Worm (Caenorhabditis elegans) whole organism, L4 larva: ENCODE data around the gene sprr-2.

Experiments used
- F49E8.2 ChIP-seq: sonication (generic microtip); optimal IDR thresholded peaks from 2 replicates; lab custom pipeline; 2016; ENCODE audit warnings: missing compliant biosample characterization, mild to moderate bottlenecking, missing genetic modification characterization, borderline replicate concordance
- T20F7.1 ChIP-seq: fragments of 200-800 bp; sonication (Bioruptor generic); optimal IDR thresholded peaks from 2 replicates; lab custom pipeline; 2018; ENCODE audit warnings: mild to moderate bottlenecking, missing genetic modification characterization, missing compliant biosample characterization
- T26A8.4 ChIP-seq: fragments of 200-800 bp; sonication (Bioruptor generic); IDR thresholded peaks from 2 replicates; pipeline ENCODE4 v1.3.6; 2022; ENCODE audit warnings: missing genetic modification characterization, missing compliant biosample characterization
- arid-1 ChIP-seq: fragments of 200-800 bp; sonication (Bioruptor generic); conservative IDR thresholded peaks from 2 replicates; pipeline ENCODE4 v1.3.6; 2022; ENCODE audit warnings: missing genetic modification reagents, missing genetic modification characterization, missing compliant biosample characterization
- ceh-20 ChIP-seq: fragments of 200-800 bp; sonication (Bioruptor generic); IDR thresholded peaks from 2 replicates; pipeline ENCODE4 v1.3.6; 2022; ENCODE audit warnings: missing genetic modification reagents, missing genetic modification characterization, missing compliant biosample characterization
- ceh-32 ChIP-seq: sonication (generic microtip); optimal IDR thresholded peaks from 2 replicates; lab custom pipeline; 2016; ENCODE audit warnings: mild to moderate bottlenecking, missing genetic modification characterization, missing compliant biosample characterization; ENCODE audit not compliant: poor library complexity
- ctbp-1 ChIP-seq: fragments of 200-800 bp; sonication (Bioruptor generic); IDR thresholded peaks from 2 replicates; pipeline ENCODE4 v1.3.6; 2022; ENCODE audit warnings: missing genetic modification reagents, missing genetic modification characterization, missing compliant biosample characterization
- daf-19 ChIP-seq: fragments of 200-800 bp; sonication (Bioruptor generic); conservative IDR thresholded peaks from 2 replicates; pipeline ENCODE4 v1.3.6; 2022; ENCODE audit warnings: missing genetic modification characterization, missing compliant biosample characterization
- dmd-6 ChIP-seq: fragments of 200-800 bp; sonication (Bioruptor generic); IDR thresholded peaks from 2 replicates; pipeline ENCODE4 v1.3.6; 2022; ENCODE audit warnings: missing genetic modification reagents, missing genetic modification characterization, missing compliant biosample characterization
- dmd-9 ChIP-seq: fragments of 200-800 bp; sonication (Bioruptor generic); IDR thresholded peaks from 2 replicates; pipeline ENCODE4 v1.3.6; 2022; ENCODE audit warnings: missing genetic modification reagents, missing genetic modification characterization, missing compliant biosample characterization
- duxl-1 ChIP-seq: sonication (generic microtip); optimal IDR thresholded peaks from 2 replicates; lab custom pipeline; 2016; ENCODE audit warnings: mild to moderate bottlenecking, missing genetic modification characterization, moderate library complexity, missing compliant biosample characterization; ENCODE audit not compliant: poor library complexity
- dve-1 ChIP-seq: sonication (generic microtip); optimal IDR thresholded peaks from 2 replicates; lab custom pipeline; 2017; ENCODE audit warnings: antibody characterized with exemption, mild to moderate bottlenecking, missing genetic modification characterization, missing compliant biosample characterization; ENCODE audit not compliant: insufficient read depth
- egl-43 ChIP-seq: fragments of 200-800 bp; sonication (Bioruptor generic); IDR thresholded peaks from 2 replicates; pipeline ENCODE4 v1.3.6; 2022; ENCODE audit warnings: missing genetic modification reagents, missing genetic modification characterization, missing compliant biosample characterization
- fos-1 ChIP-seq: fragments of 150-350 bp; optimal IDR thresholded peaks from 2 replicates; lab custom pipeline; 2014; ENCODE audit warnings: missing biosample characterization, missing genetic modification characterization
- hlh-11 ChIP-seq: fragments of 200-800 bp; sonication (Bioruptor generic); optimal IDR thresholded peaks from 2 replicates; lab custom pipeline; 2018; ENCODE audit warnings: mild to moderate bottlenecking, missing genetic modification characterization, missing compliant biosample characterization
- hlh-30 ChIP-seq: sonication (generic microtip); optimal IDR thresholded peaks from 2 replicates; lab custom pipeline; 2017; ENCODE audit warnings: antibody characterized with exemption, mild to moderate bottlenecking, missing genetic modification characterization, missing compliant biosample characterization; ENCODE audit not compliant: insufficient read depth
- hmg-1.1 ChIP-seq: fragments of 200-800 bp; sonication (Bioruptor generic); IDR thresholded peaks from 2 replicates; pipeline ENCODE4 v1.3.6; 2022; ENCODE audit warnings: missing genetic modification reagents, missing genetic modification characterization, missing compliant biosample characterization
- lim-7 ChIP-seq: fragments of 200-800 bp; sonication (Bioruptor generic); IDR thresholded peaks from 2 replicates; pipeline ENCODE4 v1.3.6; 2022; ENCODE audit warnings: missing genetic modification characterization, missing compliant biosample characterization
- lin-1 ChIP-seq: fragments of 200-800 bp; sonication (Bioruptor generic); IDR thresholded peaks from 2 replicates; pipeline ENCODE4 v1.3.6; 2022; ENCODE audit warnings: missing genetic modification reagents, missing genetic modification characterization, missing compliant biosample characterization
- lin-13 ChIP-seq: fragments of 150-350 bp; optimal IDR thresholded peaks from 2 replicates; lab custom pipeline; 2014; ENCODE audit warnings: missing biosample characterization, missing genetic modification reagents, missing genetic modification characterization
- lin-29 ChIP-seq: fragments of 200-800 bp; sonication (Bioruptor generic); IDR thresholded peaks from 2 replicates; pipeline ENCODE4 v1.3.6; 2022; ENCODE audit warnings: missing genetic modification reagents, missing genetic modification characterization, missing compliant biosample characterization
- lir-3 ChIP-seq: sonication (generic microtip); optimal IDR thresholded peaks from 2 replicates; lab custom pipeline; 2016; ENCODE audit warnings: mild to moderate bottlenecking, missing genetic modification characterization, missing compliant biosample characterization
- mes-2 ChIP-seq: sonication (generic microtip); optimal IDR thresholded peaks from 2 replicates; lab custom pipeline; 2016; ENCODE audit warnings: missing genotype, mild to moderate bottlenecking, missing genetic modification characterization, missing compliant biosample characterization; ENCODE audit not compliant: poor library complexity, severe bottlenecking
- mxl-3 ChIP-seq: fragments of 200-800 bp; sonication (Bioruptor generic); optimal IDR thresholded peaks from 2 replicates; lab custom pipeline; 2018; ENCODE audit warnings: mild to moderate bottlenecking, missing genetic modification characterization, missing compliant biosample characterization
- nhr-102 ChIP-seq: sonication (generic microtip); optimal IDR thresholded peaks from 2 replicates; lab custom pipeline; 2016; ENCODE audit warnings: mild to moderate bottlenecking, missing genetic modification characterization, moderate library complexity, missing compliant biosample characterization
- nhr-11 ChIP-seq: fragments of 150-350 bp; optimal IDR thresholded peaks from 2 replicates; lab custom pipeline; 2014; ENCODE audit warnings: missing biosample characterization, missing genetic modification characterization
- nhr-237 ChIP-seq: sonication (generic microtip); optimal IDR thresholded peaks from 2 replicates; lab custom pipeline; 2017; ENCODE audit warnings: missing biosample characterization, missing genetic modification characterization
- nhr-25 ChIP-seq: sonication (generic microtip); optimal IDR thresholded peaks from 2 replicates; lab custom pipeline; 2017; ENCODE audit warnings: missing genetic modification characterization, mild to moderate bottlenecking, missing compliant biosample characterization, antibody characterized with exemption, moderate library complexity, borderline replicate concordance; ENCODE audit not compliant: insufficient read depth
- nhr-42 ChIP-seq: fragments of 200-800 bp; sonication (Bioruptor generic); IDR thresholded peaks from 2 replicates; pipeline ENCODE4 v1.3.6; 2022; ENCODE audit warnings: missing genetic modification characterization, missing compliant biosample characterization
- nhr-77 ChIP-seq: fragments of 150-350 bp; optimal IDR thresholded peaks from 2 replicates; lab custom pipeline; 2014; ENCODE audit warnings: missing biosample characterization, missing genetic modification characterization
- php-3 ChIP-seq: fragments of 200-800 bp; sonication (Bioruptor generic); IDR thresholded peaks from 2 replicates; pipeline ENCODE4 v1.3.6; 2022; ENCODE audit warnings: missing genetic modification reagents, missing genetic modification characterization, missing compliant biosample characterization
- pqm-1 ChIP-seq: sonication (generic microtip); optimal IDR thresholded peaks from 2 replicates; lab custom pipeline; 2017; ENCODE audit warnings: missing biosample characterization, missing genetic modification characterization
- rbr-2 ChIP-seq: sonication (generic microtip); optimal IDR thresholded peaks from 2 replicates; lab custom pipeline; 2016; ENCODE audit warnings: missing genotype, missing genetic modification characterization, missing compliant biosample characterization
- saeg-2 ChIP-seq: fragments of 200-800 bp; sonication (Bioruptor generic); IDR thresholded peaks from 2 replicates; pipeline ENCODE4 v1.3.6; 2022; ENCODE audit warnings: missing genetic modification reagents, missing genetic modification characterization, missing compliant biosample characterization
- set-16 ChIP-seq: fragments of 200-800 bp; sonication (Bioruptor generic); IDR thresholded peaks from 2 replicates; pipeline ENCODE4 v1.3.6; 2022; ENCODE audit warnings: missing genetic modification reagents, missing genetic modification characterization, missing compliant biosample characterization
- zfp-2 ChIP-seq: sonication (generic microtip); optimal IDR thresholded peaks from 2 replicates; lab custom pipeline; 2016; ENCODE audit warnings: mild to moderate bottlenecking, missing genetic modification characterization, missing compliant biosample characterization

sprr-2 gene

DNA sequence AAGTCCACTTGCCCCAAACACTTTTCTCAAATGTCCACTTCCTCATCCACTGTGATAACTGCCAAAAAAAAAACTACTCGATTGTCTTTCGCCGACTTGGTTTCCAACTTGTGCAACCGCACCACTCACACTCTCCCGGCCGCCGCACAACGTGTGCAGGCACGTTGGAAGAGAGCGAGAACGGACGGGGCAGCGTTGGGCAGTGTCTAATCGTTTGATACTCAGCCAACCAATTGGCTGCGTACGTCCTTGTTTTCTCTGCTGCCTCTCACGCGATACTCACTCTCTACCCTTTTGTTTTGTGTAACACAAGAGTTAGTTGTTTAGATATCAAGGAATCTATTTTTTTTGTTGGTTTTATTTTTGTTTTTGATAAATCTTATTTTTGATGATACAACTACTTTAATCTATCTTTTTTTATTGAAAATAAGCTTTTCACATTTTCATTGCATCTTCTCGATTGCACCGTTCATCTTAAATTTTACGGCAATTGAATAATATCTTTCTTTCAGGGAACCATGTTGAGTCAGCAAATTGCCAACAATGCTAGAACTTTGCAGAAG is 39.6 kb upstream of the sprr-2 start, which contains the start of gene sucl-1 (continued):
- TF ChIP-seq hmg-1.1 (GFP tag; lab: Robert Waterston, UW) (peak; percentile 91), lir-3 (tag; lab: Kevin White, UChicago) (peak; percentile 17), lin-29 (GFP tag; lab: Robert Waterston, UW) (no peak), zfp-2 (tag; lab: Kevin White, UChicago) (no peak), lin-1 (peak; percentile 83), fos-1 (tag; lab: Kevin White, UChicago) (no peak), dve-1 (tag; lab: Kevin White, UChicago) (peak; percentile 93), ceh-32 (peak; percentile 7), rbr-2 (tag; lab: Kevin White, UChicago) (peak; percentile 91), lim-7 (GFP tag; lab: Robert Waterston, UW) (0 out of 2 replicates have a peak, but pooled peaks have one; percentile 46), arid-1 (GFP tag; lab: Robert Waterston, UW) (0 out of 2 replicates have a peak, but pooled peaks have one; percentile 43), hlh-11 (tag; lab: Kevin White, UChicago) (peak; percentile 94), daf-19 (GFP tag; lab: Robert Waterston, UW) (no peak), nhr-102 (tag; lab: Kevin White, UChicago) (peak; percentile 69), nhr-77 (peak; percentile 61), ctbp-1 (GFP tag; lab: Robert Waterston, UW) (peak; percentile 80), egl-43 (GFP tag; lab: Robert Waterston, UW) (peak; percentile 83), T20F7.1 (GFP tag; lab: Kevin White, UChicago) (peak; percentile 79), nhr-237 (tag; lab: Kevin White, UChicago) (peak; percentile 11), saeg-2 (GFP tag; lab: Robert Waterston, UW) (no peak), mes-2 (tag; lab: Kevin White, UChicago) (peak; percentile 84), hlh-30 (peak; percentile 83), dmd-9 (GFP tag; lab: Robert Waterston, UW) (no peak), lin-13 (GFP tag; lab: Kevin White, UChicago) (peak; percentile 91), nhr-25 (tag; lab: Kevin White, UChicago) (peak; percentile 85), ceh-20 (GFP tag; lab: Robert Waterston, UW) (peak; percentile 45; the same call in 1 of the 2 replicates), nhr-11 (tag; lab: Kevin White, UChicago) (peak; percentile 86), dmd-6 (peak; percentile 87), mxl-3 (GFP tag; lab: Kevin White, UChicago) (peak; percentile 100)

DNA sequence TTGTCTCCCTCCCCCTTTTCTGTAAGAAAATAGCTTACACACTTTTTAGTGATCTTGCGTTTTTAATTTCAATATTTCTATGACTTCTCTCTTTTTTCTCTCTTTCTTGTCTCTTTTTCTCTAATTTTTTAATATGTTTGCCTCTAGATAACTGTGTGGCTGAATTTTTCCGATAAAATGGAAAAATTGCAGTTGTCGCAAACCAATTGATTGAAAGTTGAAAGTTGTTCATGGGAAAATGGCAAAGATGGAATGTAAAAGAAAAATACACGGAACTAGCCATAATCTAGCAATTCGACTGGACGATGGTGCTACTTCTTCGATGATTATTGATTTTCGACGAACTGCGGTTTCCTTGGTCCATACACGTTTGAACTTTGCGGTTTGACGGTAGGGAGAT is 37.4 kb upstream of the sprr-2 start:
- TF ChIP-seq dve-1 (tag; lab: Kevin White, UChicago) (peak; percentile 15), dmd-6 (peak; percentile 19; the same call in 1 of the 2 replicates), pqm-1 (tag; lab: Kevin White, UChicago) (peak; percentile 28), php-3 (GFP tag; lab: Robert Waterston, UW) (no peak)

DNA sequence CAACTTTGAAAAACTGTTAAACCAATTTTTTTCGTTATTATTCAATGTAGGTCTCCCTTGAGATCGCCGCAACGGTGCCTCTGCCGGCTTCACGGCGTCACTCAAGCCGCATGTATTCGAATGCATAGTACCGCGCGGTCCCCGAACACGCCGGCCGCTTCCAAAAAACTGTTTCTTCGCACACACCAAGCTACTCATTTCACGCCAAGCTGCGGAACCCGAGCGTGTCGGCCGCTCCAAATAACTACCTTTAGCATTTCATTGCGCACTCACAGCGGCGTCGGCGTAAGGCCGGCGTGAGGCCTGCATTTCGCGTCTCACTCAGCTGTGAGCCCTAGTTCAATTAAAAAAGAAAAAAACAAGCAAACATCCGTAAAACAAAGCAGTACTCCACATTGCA is 36.6 kb upstream of the sprr-2 start:
- TF ChIP-seq T20F7.1 (GFP tag; lab: Kevin White, UChicago) (no peak), nhr-42 (GFP tag; lab: Robert Waterston, UW) (0 out of 2 replicates have a peak, but pooled peaks have one; percentile 39), egl-43 (GFP tag; lab: Robert Waterston, UW) (peak; percentile 37; the same call in 1 of the 2 replicates), set-16 (GFP tag; lab: Robert Waterston, UW) (peak; percentile 69), hmg-1.1 (GFP tag; lab: Robert Waterston, UW) (peak; percentile 35; the same call in 1 of the 2 replicates), mes-2 (tag; lab: Kevin White, UChicago) (peak; percentile 41), T26A8.4 (GFP tag; lab: Robert Waterston, UW) (peak; percentile 8; the same call in 1 of the 2 replicates), duxl-1 (no peak), F49E8.2 (tag; lab: Kevin White, UChicago) (no peak)
